Fruit fly (Drosophila melanogaster): ENCODE data around the gene CG10343.
A peak's percentile ranks its signal among the peaks of the same experiment; 100 is the strongest.

Gene CG10343

DNA sequence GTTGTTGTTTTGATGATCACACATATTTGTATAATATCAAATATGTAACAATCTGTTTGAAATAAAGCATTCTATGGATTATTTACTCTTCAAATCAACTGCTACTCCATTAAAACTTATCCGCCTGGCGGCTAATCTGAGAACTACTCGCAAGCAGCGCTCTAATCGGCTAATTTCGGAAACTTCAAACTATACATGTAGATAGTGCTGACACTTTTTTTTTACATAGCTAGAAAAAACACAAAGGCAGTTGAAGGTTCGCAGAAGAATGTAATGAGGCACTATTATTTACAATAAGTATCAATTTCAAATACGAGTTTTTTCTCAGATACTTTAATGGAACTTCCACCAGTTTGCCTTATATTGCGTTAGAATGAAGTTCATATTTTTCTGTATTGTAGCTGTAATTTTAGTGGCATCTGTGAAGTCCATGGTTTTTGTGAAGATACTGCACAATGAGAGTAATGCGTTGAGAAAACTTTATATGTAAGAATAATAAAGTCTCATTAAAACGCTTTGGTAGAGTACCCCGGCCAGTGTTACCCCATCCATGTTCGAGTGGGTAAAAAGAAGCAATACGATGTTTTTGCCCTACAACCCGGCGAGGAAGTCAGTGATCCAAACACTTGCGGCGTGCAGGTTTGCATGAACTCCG, 37.2 kb upstream of the CG10343 start (continued):
- TF ChIP-seq CG6792 (GFP tag; optimal IDR thresholded peaks at IDR 0.05): no peak
- TF ChIP-seq pdm3 (GFP tag; optimal IDR thresholded peaks at IDR 0.05): no peak
- TF ChIP-seq lz (GFP tag; optimal IDR thresholded peaks at IDR 0.05): peak; percentile 44
- no peak for TF ChIP-seq CG11294 (GFP tag; IDR thresholded peaks at IDR 0.05)
- peak; percentile 28 for TF ChIP-seq CG10631 (GFP tag; optimal IDR thresholded peaks at IDR 0.05)
- TF ChIP-seq Sox15 (GFP tag; optimal IDR thresholded peaks at IDR 0.05): no peak
- TF ChIP-seq fkh (GFP tag; optimal IDR thresholded peaks at IDR 0.05): peak; percentile 83
- TF ChIP-seq esn (GFP tag; optimal IDR thresholded peaks at IDR 0.05): no peak
- TF ChIP-seq dac (GFP tag; optimal IDR thresholded peaks at IDR 0.05): no peak
- peak; percentile 3 for TF ChIP-seq CG10669 (GFP tag; optimal IDR thresholded peaks at IDR 0.05)
- TF ChIP-seq Blimp-1 (GFP tag; optimal IDR thresholded peaks at IDR 0.05): no peak
- no peak for TF ChIP-seq CG9139 (GFP tag; optimal IDR thresholded peaks at IDR 0.05)
- peak; percentile 64 for TF ChIP-seq Eip78C (GFP tag)
- TF ChIP-seq CG3919 (GFP tag; optimal IDR thresholded peaks at IDR 0.05): peak; percentile 67
- no peak for TF ChIP-seq CG15336 (GFP tag; IDR thresholded peaks at IDR 0.05)
- TF ChIP-seq CG6163 (GFP tag; IDR thresholded peaks at IDR 0.05): no peak
- TF ChIP-seq CG3032 (tag; optimal IDR thresholded peaks at IDR 0.05): no peak
- TF ChIP-seq net (GFP tag; optimal IDR thresholded peaks at IDR 0.05): no peak
- TF ChIP-seq svp (GFP tag): peak; percentile 41

- TF ChIP-seq Hr39 (GFP tag; optimal IDR thresholded peaks at IDR 0.05) (no peak), esn (GFP tag; optimal IDR thresholded peaks at IDR 0.05) (no peak), Eip75B (GFP tag; optimal IDR thresholded peaks at IDR 0.05) (no peak), CG3919 (GFP tag; optimal IDR thresholded peaks at IDR 0.05) (no peak), OdsH (GFP tag; optimal IDR thresholded peaks at IDR 0.05) (no peak), net (GFP tag; optimal IDR thresholded peaks at IDR 0.05) (no peak), Eip93F (GFP tag; optimal IDR thresholded peaks at IDR 0.05) (no peak), dac (GFP tag; optimal IDR thresholded peaks at IDR 0.05) (no peak), fd85E (GFP tag; optimal IDR thresholded peaks at IDR 0.05) (no peak), CG6854 (GFP tag; optimal IDR thresholded peaks at IDR 0.05) (no peak), Eip78C (GFP tag) (no peak)
These were observed 32.1 kb upstream of the CG10343 start, which contains the start of gene CG43338 for dm6 chr2L:18671146-18671545. Gene CG43338, minus strand, starts transcription at chr2L:18671246.

dm6 chr2L:18673185-18673584, 30.1 kb upstream of the CG10343 start, which contains the start of gene CG43339:
Gene CG43339, minus strand, starts transcription at chr2L:18673285.
- TF ChIP-seq ss (GFP tag; optimal IDR thresholded peaks at IDR 0.05) (no peak), CG8319 (GFP tag; optimal IDR thresholded peaks at IDR 0.05) (no peak), CG3919 (GFP tag; optimal IDR thresholded peaks at IDR 0.05) (no peak), esn (GFP tag; optimal IDR thresholded peaks at IDR 0.05) (no peak), Hr4 (GFP tag; optimal IDR thresholded peaks at IDR 0.05) (no peak), fd59A (GFP tag; optimal IDR thresholded peaks at IDR 0.05) (no peak), Ets21C (GFP tag; optimal IDR thresholded peaks at IDR 0.05) (no peak), CG11762 (GFP tag; optimal IDR thresholded peaks at IDR 0.05; ENCODE audit: insufficient read depth) (no peak), CG9139 (GFP tag; optimal IDR thresholded peaks at IDR 0.05) (no peak), CG10669 (GFP tag; optimal IDR thresholded peaks at IDR 0.05) (no peak), CG6163 (GFP tag; IDR thresholded peaks at IDR 0.05) (no peak), CG11294 (GFP tag; IDR thresholded peaks at IDR 0.05) (no peak), Eip93F (GFP tag; optimal IDR thresholded peaks at IDR 0.05) (no peak), Smox (GFP tag; optimal IDR thresholded peaks at IDR 0.05) (no peak), CG6854 (GFP tag; optimal IDR thresholded peaks at IDR 0.05) (no peak)

- no peak for TF ChIP-seq fd85E (GFP tag; optimal IDR thresholded peaks at IDR 0.05)
- TF ChIP-seq Sox14 (GFP tag; optimal IDR thresholded peaks at IDR 0.05): no peak
- TF ChIP-seq CG7368 (GFP tag; optimal IDR thresholded peaks at IDR 0.05): no peak
- no peak for TF ChIP-seq CG1621 (tag; optimal IDR thresholded peaks at IDR 0.05)
- TF ChIP-seq OdsH (GFP tag; optimal IDR thresholded peaks at IDR 0.05): no peak
These were observed 28.3 kb upstream of the CG10343 start, which contains the start of gene Mst36Fb for dm6 chr2L:18674994-18675393. Gene Mst36Fb, minus strand, starts transcription at chr2L:18675094.
